Worm (Caenorhabditis elegans): ENCODE data around the gene dhhc-14.
A peak's percentile ranks its signal among the peaks of the same experiment; 100 is the strongest.

dhhc-14 gene

DNA sequence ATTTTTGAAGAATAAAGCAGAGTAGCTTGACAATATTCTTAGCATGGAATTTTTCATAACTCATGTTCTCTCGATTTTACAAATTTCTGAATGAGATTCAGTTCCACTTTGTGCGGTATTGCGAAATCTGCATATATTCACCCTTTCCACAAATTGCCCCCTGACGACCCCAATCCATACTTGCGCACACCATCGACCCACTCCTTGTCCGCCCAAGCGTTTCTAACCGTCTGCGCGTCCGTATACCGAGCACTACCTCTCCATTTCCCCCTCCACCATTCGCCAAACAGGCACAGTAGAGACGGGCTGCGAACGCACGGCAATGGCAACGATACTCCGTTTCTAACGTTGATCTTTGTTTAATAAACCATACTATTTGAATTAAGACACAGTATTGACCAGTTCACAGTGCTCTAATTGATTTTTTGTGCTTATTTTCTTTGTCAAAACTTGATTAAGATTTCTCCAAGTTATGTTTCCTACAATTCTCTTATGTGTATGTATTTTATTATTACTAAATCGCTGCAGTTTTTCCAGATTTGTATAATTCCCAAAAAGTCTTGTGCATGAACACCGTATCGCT is 4.6 kb downstream of the dhhc-14 start, which contains the start of gene utx-1 (continued):
- TF ChIP-seq elt-3 (tag; optimal IDR thresholded peaks at IDR 0.05), result no peak
- TF ChIP-seq C16A3.4 (tag; optimal IDR thresholded peaks at IDR 0.05), result no peak
- TF ChIP-seq nhr-12 (tag; optimal IDR thresholded peaks at IDR 0.05), result no peak
- no peak for TF ChIP-seq tbx-2 (tag; optimal IDR thresholded peaks at IDR 0.05)
- peak in 1 of 2 experiments; percentile 24 for TF ChIP-seq efl-1 (optimal IDR thresholded peaks at IDR 0.05)
- TF ChIP-seq efl-1 (GFP tag; optimal IDR thresholded peaks at IDR 0.05 in 1 of 2), result no peak
- TF ChIP-seq sox-4 (tag; optimal IDR thresholded peaks at IDR 0.05), result no peak
- TF ChIP-seq egl-27 (tag; optimal IDR thresholded peaks at IDR 0.05), result no peak
- TF ChIP-seq lin-14 (GFP tag; optimal IDR thresholded peaks at IDR 0.05), result peak; percentile 59
- peak; percentile 28 for TF ChIP-seq nhr-47 (tag; optimal IDR thresholded peaks at IDR 0.05)
- TF ChIP-seq aly-2 (tag; optimal IDR thresholded peaks at IDR 0.05), result no peak
- no peak for TF ChIP-seq mef-2 (tag; optimal IDR thresholded peaks at IDR 0.05)
- TF ChIP-seq fkh-10 (GFP tag; optimal IDR thresholded peaks at IDR 0.05), result peak; percentile 3
- TF ChIP-seq snu-23 (GFP tag; optimal IDR thresholded peaks at IDR 0.05), result peak; percentile 31
- TF ChIP-seq sup-37 (GFP tag; optimal IDR thresholded peaks at IDR 0.05), result no peak
- no peak for TF ChIP-seq ces-1 (GFP tag; optimal IDR thresholded peaks at IDR 0.05)
- TF ChIP-seq lin-13 (GFP tag; optimal IDR thresholded peaks at IDR 0.05), result no peak
- TF ChIP-seq fos-1 (tag; optimal IDR thresholded peaks at IDR 0.05), result no peak
- TF ChIP-seq nhr-11 (tag; optimal IDR thresholded peaks at IDR 0.05), result no peak
- TF ChIP-seq nhr-77 (tag; optimal IDR thresholded peaks at IDR 0.05), result no peak
- no peak for TF ChIP-seq zag-1 (tag; optimal IDR thresholded peaks at IDR 0.05)
- no peak for TF ChIP-seq tlp-1 (tag; optimal IDR thresholded peaks at IDR 0.05)
- peak; percentile 33 for TF ChIP-seq rnt-1 (tag; optimal IDR thresholded peaks at IDR 0.05)
- peak; percentile 86 for TF ChIP-seq zip-4 (GFP tag; optimal IDR thresholded peaks at IDR 0.05)
- no peak for TF ChIP-seq ceh-88 (GFP tag; IDR thresholded peaks at IDR 0.05)
- TF ChIP-seq ceh-63 (GFP tag; optimal IDR thresholded peaks at IDR 0.05), result no peak
- peak in 1 of 3 experiments; percentile 9 for TF ChIP-seq ceh-82 (tag; optimal IDR thresholded peaks at IDR 0.05)
- TF ChIP-seq C04F5.9 (tag; optimal IDR thresholded peaks at IDR 0.05), result no peak
- TF ChIP-seq skn-1 (tag; optimal IDR thresholded peaks at IDR 0.05), result peak; percentile 12
- peak; percentile 31 for TF ChIP-seq nhr-20 (tag; optimal IDR thresholded peaks at IDR 0.05)
- TF ChIP-seq pag-3 (tag; optimal IDR thresholded peaks at IDR 0.05; ENCODE audit: borderline replicate concordance, insufficient read depth), result no peak
- TF ChIP-seq dpl-1 (GFP tag; optimal IDR thresholded peaks at IDR 0.05), result no peak
- no peak for TF ChIP-seq C34B4.2 (tag; optimal IDR thresholded peaks at IDR 0.05)
- TF ChIP-seq mep-1 (tag; optimal IDR thresholded peaks at IDR 0.05), result peak; percentile 21
- TF ChIP-seq efl-3 (GFP tag; optimal IDR thresholded peaks at IDR 0.05), result no peak
- TF ChIP-seq fkh-8 (tag; optimal IDR thresholded peaks at IDR 0.05), result peak; percentile 26
- no peak for TF ChIP-seq fkh-4 (tag; optimal IDR thresholded peaks at IDR 0.05; ENCODE audit: borderline replicate concordance)
- peak; percentile 26 for TF ChIP-seq dsc-1 (tag; optimal IDR thresholded peaks at IDR 0.05)
- no peak for TF ChIP-seq unc-62 (GFP tag; optimal IDR thresholded peaks at IDR 0.05)

- no peak for TF ChIP-seq unc-30 (tag; optimal IDR thresholded peaks at IDR 0.05)
- no peak for TF ChIP-seq sptf-1 (tag; optimal IDR thresholded peaks at IDR 0.05)
- TF ChIP-seq isw-1 (GFP tag; IDR thresholded peaks at IDR 0.05), result no peak
- TF ChIP-seq ceh-90 (tag; optimal IDR thresholded peaks at IDR 0.05), result no peak
- no peak for TF ChIP-seq nhr-28 (tag; optimal IDR thresholded peaks at IDR 0.05)
- TF ChIP-seq Y116A8C.19 (tag; optimal IDR thresholded peaks at IDR 0.05; ENCODE audit: borderline replicate concordance), result no peak
- no peak for TF ChIP-seq hlh-17 (GFP tag; optimal IDR thresholded peaks at IDR 0.05; ENCODE audit: borderline replicate concordance)
- TF ChIP-seq jun-1 (tag; optimal IDR thresholded peaks at IDR 0.05), result no peak
- TF ChIP-seq F16B12.6 (tag; optimal IDR thresholded peaks at IDR 0.05), result no peak
- TF ChIP-seq ceh-63 (GFP tag; optimal IDR thresholded peaks at IDR 0.05), result no peak
These were observed 10.5 kb downstream of the dhhc-14 start for ce11 chrX:8562586-8562985.
